Fruit fly (Drosophila melanogaster) whole organism, pupa: Measurements from ENCODE around the gene dwg.

Source experiments
- CG10348 ChIP-seq: fragments of 200-800 bp; sonication (Bioruptor generic); IDR thresholded peaks from 2 replicates; pipeline ENCODE4 v1.3.6; 2022; ENCODE audit warnings: missing biosample characterization, missing genetic modification characterization
- CG12605 ChIP-seq: fragments of 200-800 bp; sonication (Bioruptor generic); IDR thresholded peaks from 2 replicates; pipeline ENCODE4 v1.3.6; 2022; ENCODE audit warnings: missing biosample characterization, missing genetic modification characterization
- CG13204 ChIP-seq: fragments of 200-800 bp; sonication (Bioruptor generic); optimal IDR thresholded peaks from 2 replicates; lab custom pipeline; 2018; ENCODE audit warnings: missing biosample characterization, mild to moderate bottlenecking, missing genetic modification characterization, moderate library complexity
- CG14655 ChIP-seq: fragments of 200-800 bp; sonication (Bioruptor generic); optimal IDR thresholded peaks from 3 replicates; lab custom pipeline; 2017; ENCODE audit warnings: mild to moderate bottlenecking, missing biosample characterization, missing genetic modification reagents, missing genetic modification characterization
- CG15710 ChIP-seq: fragments of 200-800 bp; sonication (Bioruptor generic); optimal IDR thresholded peaks from 2 replicates; lab custom pipeline; 2018; ENCODE audit warnings: missing biosample characterization, mild to moderate bottlenecking, missing genetic modification characterization, moderate library complexity
- CG17806 ChIP-seq: fragments of 200-800 bp; sonication (Bioruptor generic); optimal IDR thresholded peaks from 2 replicates; lab custom pipeline; 2018; ENCODE audit warnings: missing biosample characterization, mild to moderate bottlenecking, missing genetic modification characterization, moderate library complexity
- CG32121 ChIP-seq: fragments of 200-800 bp; sonication (Bioruptor generic); IDR thresholded peaks from 2 replicates; pipeline ENCODE4 v1.3.6; 2022; ENCODE audit warnings: missing biosample characterization, missing genetic modification characterization
- CG34367 ChIP-seq: fragments of 200-800 bp; sonication (Bioruptor generic); optimal IDR thresholded peaks from 2 replicates; lab custom pipeline; 2018; ENCODE audit warnings: missing biosample characterization, mild to moderate bottlenecking, missing genetic modification characterization
- CG4496 ChIP-seq: fragments of 200-800 bp; sonication (Bioruptor generic); IDR thresholded peaks from 3 replicates; pipeline ENCODE4 v1.3.6; 2022; ENCODE audit warnings: missing biosample characterization, missing genetic modification characterization
- CG8159 ChIP-seq: fragments of 200-800 bp; sonication (Bioruptor generic); optimal IDR thresholded peaks from 3 replicates; lab custom pipeline; 2018; ENCODE audit warnings: missing biosample characterization, mild to moderate bottlenecking, missing genetic modification characterization, moderate library complexity
- CG8301 ChIP-seq: fragments of 200-800 bp; sonication (Bioruptor generic); optimal IDR thresholded peaks from 2 replicates; lab custom pipeline; 2018; ENCODE audit warnings: missing biosample characterization, mild to moderate bottlenecking, missing genetic modification characterization
- CG9948 ChIP-seq: fragments of 200-800 bp; sonication (Bioruptor generic); optimal IDR thresholded peaks from 2 replicates; lab custom pipeline; 2018; ENCODE audit warnings: missing biosample characterization, mild to moderate bottlenecking, missing genetic modification characterization, moderate library complexity
- D1 ChIP-seq: fragments of 200-800 bp; sonication (Bioruptor generic); optimal IDR thresholded peaks from 2 replicates; lab custom pipeline; 2018; ENCODE audit warnings: missing biosample characterization, mild to moderate bottlenecking, missing genetic modification characterization, moderate library complexity
- EcR ChIP-seq: fragments of 200-800 bp; sonication (Bioruptor generic); optimal IDR thresholded peaks from 3 replicates; lab custom pipeline; 2019; ENCODE audit warnings: missing biosample characterization, missing genetic modification characterization, mild to moderate bottlenecking, moderate library complexity, missing genetic modification reagents
- Ets98B ChIP-seq: fragments of 200-800 bp; sonication (Bioruptor generic); IDR thresholded peaks from 2 replicates; pipeline ENCODE4 v1.3.6; 2022; ENCODE audit warnings: missing biosample characterization, missing genetic modification characterization
- Pif1A ChIP-seq: fragments of 200-800 bp; sonication (Bioruptor generic); optimal IDR thresholded peaks from 3 replicates; lab custom pipeline; 2016; ENCODE audit warnings: missing biosample characterization, missing genetic modification characterization
- Pif1B ChIP-seq: fragments of 200-800 bp; sonication (Bioruptor generic); optimal IDR thresholded peaks from 3 replicates; lab custom pipeline; 2016; ENCODE audit warnings: missing biosample characterization, missing genetic modification characterization
- Snoo ChIP-seq: fragments of 200-800 bp; sonication (Bioruptor generic); optimal IDR thresholded peaks from 3 replicates; lab custom pipeline; 2017; ENCODE audit warnings: missing biosample characterization, mild to moderate bottlenecking, missing genetic modification characterization, inconsistent platforms
- fd96Ca ChIP-seq: fragments of 200-800 bp; sonication (Bioruptor generic); IDR thresholded peaks from 3 replicates; pipeline ENCODE4 v1.3.6; 2022; ENCODE audit warnings: missing biosample characterization, missing genetic modification characterization
- gl ChIP-seq: fragments of 200-800 bp; sonication (Bioruptor generic); optimal IDR thresholded peaks from 2 replicates; lab custom pipeline; 2018; ENCODE audit warnings: missing biosample characterization, mild to moderate bottlenecking, missing genetic modification characterization
- rn ChIP-seq: fragments of 200-800 bp; sonication (Bioruptor generic); IDR thresholded peaks from 2 replicates; pipeline ENCODE4 v1.3.6; 2022; ENCODE audit warnings: missing biosample characterization, missing genetic modification characterization

Gene dwg

DNA sequence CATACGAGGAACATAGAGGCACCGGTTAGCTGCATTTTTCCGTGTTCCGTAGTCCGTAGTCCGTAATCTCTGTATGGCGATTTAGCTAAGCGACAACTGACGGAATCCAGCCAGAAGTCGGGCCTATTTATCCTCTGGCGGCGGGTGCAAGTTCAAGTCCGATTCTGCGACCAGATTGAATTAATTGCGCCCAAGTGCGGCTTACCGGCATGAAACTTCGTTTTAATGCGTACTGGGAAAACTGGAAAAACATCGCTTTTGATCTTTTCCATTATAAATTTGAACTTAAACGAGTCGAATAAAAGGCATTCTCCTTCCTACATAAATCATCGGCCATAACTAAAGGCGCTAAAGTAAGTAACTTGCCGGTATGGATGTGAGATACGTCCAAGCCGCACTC lies 33.7 kb upstream of the dwg start, which contains the start of gene dyw:
TSS of gene dyw (minus strand) at position 101 of the 400 bp plus-strand sequence.
- no peak for TF ChIP-seq Snoo (tag; lab: Kevin White, UChicago)
- no peak for TF ChIP-seq CG8159
- TF ChIP-seq Pif1B (GFP tag; lab: Kevin White, UChicago), result no peak
- TF ChIP-seq gl (tag; lab: Kevin White, UChicago), result no peak
- no peak for TF ChIP-seq D1
- TF ChIP-seq CG14655 (GFP tag; lab: Kevin White, UChicago), result no peak
- no peak for TF ChIP-seq CG9948 (tag; lab: Kevin White, UChicago)
- TF ChIP-seq CG4496, result no peak
- no peak for TF ChIP-seq Pif1A (GFP tag; lab: Kevin White, UChicago)
- TF ChIP-seq EcR (GFP tag; lab: Kevin White, UChicago), result no peak
- TF ChIP-seq CG10348 (GFP tag; lab: Robert Waterston, UW), result no peak
- no peak for TF ChIP-seq CG13204 (GFP tag; lab: Kevin White, UChicago)
- TF ChIP-seq CG15710 (tag; lab: Kevin White, UChicago), result no peak
- no peak for TF ChIP-seq Ets98B (GFP tag; lab: Robert Waterston, UW)
- TF ChIP-seq CG34367, result no peak

DNA sequence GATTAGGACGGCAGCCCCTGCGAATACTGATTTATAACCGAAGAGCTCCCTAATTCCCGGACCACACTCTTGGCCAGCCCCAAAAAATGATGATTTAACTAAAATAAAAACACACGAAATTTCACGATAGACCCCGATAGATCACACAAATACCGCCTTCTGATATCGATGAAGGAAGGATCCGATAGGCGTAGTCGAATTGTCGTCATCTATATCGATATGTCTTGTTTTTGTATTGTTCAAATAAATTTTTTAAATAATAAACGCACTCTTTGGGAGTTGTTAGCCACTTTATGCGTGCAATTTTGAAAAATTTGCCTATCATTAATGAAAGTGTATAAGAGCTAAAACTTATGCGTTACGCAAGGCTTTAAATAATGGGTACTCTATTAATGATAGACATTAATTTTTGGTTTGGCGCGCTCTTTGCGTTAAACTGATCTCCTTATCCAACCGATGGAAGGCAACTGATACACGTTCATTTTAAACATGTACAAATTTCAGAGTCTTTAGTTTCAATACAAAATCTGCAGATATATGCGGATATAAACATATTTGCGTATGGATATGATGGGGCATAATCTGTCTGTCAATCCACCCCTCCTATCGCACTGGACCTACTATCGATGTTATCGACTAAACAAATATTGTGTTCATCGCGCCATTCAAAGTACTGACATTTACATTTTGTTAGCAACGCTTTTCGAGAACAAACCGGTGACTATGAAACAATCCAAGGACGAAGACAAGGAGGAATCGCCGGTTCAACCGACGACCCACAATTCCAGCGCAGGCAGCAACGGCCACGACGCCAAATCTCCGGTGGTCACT lies 29.2 kb upstream of the dwg start, which contains the start of the genes Spg7 and Lint-O:
TSS of gene Spg7 (minus strand) at position 148 of the 831 bp plus-strand sequence.
TSS of gene Lint-O (plus strand) at position 638 of the 831 bp plus-strand sequence.
- no peak for TF ChIP-seq CG8301 (tag; lab: Kevin White, UChicago)

DNA sequence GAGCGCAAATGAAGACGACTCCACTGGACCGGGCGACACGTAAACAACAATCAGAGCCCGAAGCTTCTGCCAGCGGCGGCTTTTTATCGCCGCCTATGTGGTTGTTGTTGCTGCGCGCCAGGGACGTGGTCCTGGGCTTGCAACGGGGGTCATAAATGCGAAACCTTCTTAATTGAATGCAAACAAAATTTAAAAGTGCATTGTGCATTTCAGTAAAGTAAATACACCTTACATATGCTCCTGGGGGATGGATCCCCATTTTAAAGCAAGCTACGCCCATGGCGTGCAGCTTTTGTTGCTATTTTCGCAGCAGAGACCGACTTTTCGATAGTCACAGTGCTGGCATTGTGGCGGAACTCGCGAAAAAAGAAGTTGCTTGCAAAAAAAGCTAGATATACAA lies 23.8 kb upstream of the dwg start, which contains the start of gene Ugalt:
TSS of gene Ugalt (minus strand) at position 160 of the 400 bp plus-strand sequence.
- TF ChIP-seq EcR (GFP tag; lab: Kevin White, UChicago) (peak; percentile 83), D1 (peak; percentile 100), Pif1A (GFP tag; lab: Kevin White, UChicago) (peak; percentile 100), CG14655 (GFP tag; lab: Kevin White, UChicago) (peak; percentile 100), CG4496 (peak; percentile 100), gl (tag; lab: Kevin White, UChicago) (peak; percentile 100), Pif1B (GFP tag; lab: Kevin White, UChicago) (peak; percentile 100), CG8301 (tag; lab: Kevin White, UChicago) (peak; percentile 100), CG13204 (GFP tag; lab: Kevin White, UChicago) (peak; percentile 100), CG34367 (peak; percentile 100), CG15710 (tag; lab: Kevin White, UChicago) (peak; percentile 100), fd96Ca (GFP tag; lab: Robert Waterston, UW) (peak; percentile 100), Ets98B (GFP tag; lab: Robert Waterston, UW) (peak; percentile 100), CG32121 (GFP tag; lab: Robert Waterston, UW) (peak; percentile 100), CG12605 (GFP tag; lab: Robert Waterston, UW) (peak; percentile 100), CG8159 (peak; percentile 100), CG9948 (tag; lab: Kevin White, UChicago) (peak; percentile 100), CG17806 (peak; percentile 100), CG10348 (GFP tag; lab: Robert Waterston, UW) (peak; percentile 100), Snoo (tag; lab: Kevin White, UChicago) (peak; percentile 100), rn (GFP tag; lab: Robert Waterston, UW) (peak; percentile 100)
- TF ChIP-seq, all 21 proteins: peak for 21

DNA sequence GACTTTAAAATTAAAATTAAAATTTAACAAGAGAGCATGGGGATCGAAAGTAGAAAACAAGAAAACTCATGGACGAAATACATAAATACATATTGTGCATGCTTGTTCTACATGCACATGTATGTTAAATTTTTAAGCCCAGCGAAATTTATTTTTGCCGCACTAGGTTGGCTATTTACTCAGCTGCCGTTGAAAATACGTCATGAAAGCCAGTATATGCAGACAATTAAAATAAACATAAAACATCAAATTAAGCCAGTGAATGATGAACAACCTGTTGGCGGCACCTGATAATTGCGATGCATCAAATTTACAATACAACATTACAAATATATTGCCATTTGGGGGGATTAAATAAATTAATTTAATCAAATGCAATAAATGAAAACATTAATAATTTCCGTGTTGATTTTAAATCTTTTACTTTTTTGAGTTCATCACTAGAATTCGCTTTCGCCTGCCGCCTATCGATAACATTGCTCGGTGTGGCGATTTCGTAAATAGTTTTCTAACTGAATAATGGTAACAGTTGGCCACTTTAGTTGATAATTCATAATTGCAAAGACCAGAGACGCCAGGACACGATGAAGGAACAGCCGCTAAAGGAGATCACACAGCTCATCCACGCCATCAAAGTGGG lies 23.2 kb upstream of the dwg start, which contains the start of gene eIF2Bbeta:
TSS of gene eIF2Bbeta (plus strand) at position 438 of the 640 bp plus-strand sequence.
- TF ChIP-seq CG4496 (no peak; the same call in 2 of the 3 replicates), Pif1A (GFP tag; lab: Kevin White, UChicago) (no peak), CG9948 (tag; lab: Kevin White, UChicago) (no peak), CG15710 (tag; lab: Kevin White, UChicago) (no peak), CG32121 (GFP tag; lab: Robert Waterston, UW) (no peak), EcR (GFP tag; lab: Kevin White, UChicago) (no peak), CG8301 (tag; lab: Kevin White, UChicago) (no peak), CG8159 (no peak)
- TF ChIP-seq, all 21 proteins: peak for 0

DNA sequence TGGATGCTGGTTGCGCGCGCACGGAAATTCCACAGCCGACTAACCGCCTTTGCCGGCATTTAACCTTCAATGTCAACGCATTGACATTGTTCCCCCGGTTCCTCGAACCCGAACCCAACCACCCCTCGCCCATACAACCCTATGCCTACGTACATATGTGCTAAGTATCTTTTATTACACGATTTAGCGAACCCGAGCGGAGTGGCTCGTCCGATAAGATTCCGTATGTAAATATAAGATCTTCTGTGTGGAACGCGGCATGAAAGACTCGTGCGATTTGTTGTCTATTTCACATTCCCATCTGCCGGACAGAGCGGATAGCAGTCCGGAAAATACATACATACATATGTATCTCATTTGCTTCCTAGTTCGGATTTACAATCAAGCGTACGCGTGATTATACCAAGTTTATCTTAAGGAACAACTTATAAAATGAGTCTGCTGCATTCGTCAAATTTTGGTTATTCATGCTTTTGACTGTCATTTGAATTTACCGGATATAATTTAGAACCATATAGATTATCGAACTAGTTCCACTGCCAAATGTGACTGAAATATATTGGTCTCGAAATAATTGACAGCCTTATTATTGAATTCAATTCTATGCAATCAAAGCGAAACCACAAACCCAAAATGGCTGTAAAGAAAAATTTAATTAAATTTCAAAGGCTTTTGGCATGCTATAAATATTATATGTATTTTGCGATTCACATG lies 20.0 kb upstream of the dwg start, which contains the start of gene CG2680:
TSS of gene CG2680 (minus strand) at position 51 of the 714 bp plus-strand sequence.
- TF ChIP-seq CG8301 (tag; lab: Kevin White, UChicago), result no peak
- peak; percentile 24 for TF ChIP-seq EcR (GFP tag; lab: Kevin White, UChicago)
- no peak for TF ChIP-seq CG13204 (GFP tag; lab: Kevin White, UChicago)
